Worm (Caenorhabditis elegans): ENCODE results near the gene F52E1.14.

Gene F52E1.14

ce11 chrV:8402392-8402791 is 18.7 kb downstream of the F52E1.14 start, which contains the start of gene F52E1.9 (continued):
- TF ChIP-seq dmd-8 (GFP tag; IDR thresholded peaks at IDR 0.05) = no peak
- TF ChIP-seq unc-62 (GFP tag; optimal IDR thresholded peaks at IDR 0.05 in 1 of 2) = no peak
- TF ChIP-seq unc-62 (tag; optimal IDR thresholded peaks at IDR 0.05) = no peak
- no peak for TF ChIP-seq R02D3.7 (tag; optimal IDR thresholded peaks at IDR 0.05)
- peak in 1 of 2 experiments; percentile 25 for TF ChIP-seq mdl-1 (tag; optimal IDR thresholded peaks at IDR 0.05)
- TF ChIP-seq php-3 (GFP tag; IDR thresholded peaks at IDR 0.05) = peak; percentile 96
- TF ChIP-seq hlh-11 (tag; optimal IDR thresholded peaks at IDR 0.05) = peak; percentile 74
- TF ChIP-seq dve-1 (tag; optimal IDR thresholded peaks at IDR 0.05; ENCODE audit: insufficient read depth) = peak; percentile 78
- peak; percentile 17 for TF ChIP-seq nhr-48 (tag; optimal IDR thresholded peaks at IDR 0.05)
- TF ChIP-seq T20F7.1 (GFP tag; optimal IDR thresholded peaks at IDR 0.05) = peak; percentile 26

ce11 chrV:8403152-8403551 is 19.4 kb downstream of the F52E1.14 start:
- TF ChIP-seq F26F4.8 (GFP tag; conservative IDR thresholded peaks at IDR 0.05) = no peak
- TF ChIP-seq unc-62 (GFP tag; optimal IDR thresholded peaks at IDR 0.05 in 1 of 2) = no peak
- no peak for TF ChIP-seq unc-62 (tag; optimal IDR thresholded peaks at IDR 0.05)
- no peak for TF ChIP-seq nhr-237 (tag; optimal IDR thresholded peaks at IDR 0.05)
- no peak for TF ChIP-seq nhr-102 (tag; optimal IDR thresholded peaks at IDR 0.05)
- TF ChIP-seq sdz-12 (GFP tag; optimal IDR thresholded peaks at IDR 0.05) = no peak
- no peak for TF ChIP-seq gei-8 (GFP tag; optimal IDR thresholded peaks at IDR 0.05)
- no peak for TF ChIP-seq lin-39 (tag; optimal IDR thresholded peaks at IDR 0.05)
- TF ChIP-seq F44E2.7 (GFP tag; IDR thresholded peaks at IDR 0.05) = no peak
- TF ChIP-seq lir-3 (tag; optimal IDR thresholded peaks at IDR 0.05) = no peak
- TF ChIP-seq ama-1 (optimal IDR thresholded peaks at IDR 0.05) = no peak
- TF ChIP-seq snpc-1.2 (GFP tag; IDR thresholded peaks at IDR 0.05) = no peak
- TF ChIP-seq nhr-28 (tag; optimal IDR thresholded peaks at IDR 0.05) = peak; percentile 7
- no peak for TF ChIP-seq aly-2 (tag; optimal IDR thresholded peaks at IDR 0.05)
- TF ChIP-seq mep-1 (tag; optimal IDR thresholded peaks at IDR 0.05) = no peak
- no peak for TF ChIP-seq nhr-77 (tag; optimal IDR thresholded peaks at IDR 0.05)
- no peak for TF ChIP-seq nhr-111 (GFP tag; optimal IDR thresholded peaks at IDR 0.05)
- no peak for TF ChIP-seq ces-1 (GFP tag; optimal IDR thresholded peaks at IDR 0.05)
- TF ChIP-seq daf-16 (GFP tag; optimal IDR thresholded peaks at IDR 0.05) = no peak
- peak; percentile 37 for TF ChIP-seq daf-16 (tag; optimal IDR thresholded peaks at IDR 0.05)
- TF ChIP-seq madf-9 (GFP tag; conservative IDR thresholded peaks at IDR 0.05) = no peak
- peak; percentile 33 for TF ChIP-seq mes-2 (tag; optimal IDR thresholded peaks at IDR 0.05; ENCODE audit: poor library complexity, severe bottlenecking)
- TF ChIP-seq F49E8.2 (tag; optimal IDR thresholded peaks at IDR 0.05; ENCODE audit: borderline replicate concordance) = no peak
- no peak for TF ChIP-seq Y105C5A.15 (GFP tag; IDR thresholded peaks at IDR 0.05)
- TF ChIP-seq nhr-6 (tag; optimal IDR thresholded peaks at IDR 0.05) = no peak
- TF ChIP-seq egl-43 (GFP tag; IDR thresholded peaks at IDR 0.05) = no peak
- no peak for TF ChIP-seq set-16 (GFP tag; IDR thresholded peaks at IDR 0.05)
- TF ChIP-seq lin-15B (tag; optimal IDR thresholded peaks at IDR 0.05) = no peak
- no peak for TF ChIP-seq lin-13 (GFP tag; optimal IDR thresholded peaks at IDR 0.05)
- no peak for TF ChIP-seq rbr-2 (tag; optimal IDR thresholded peaks at IDR 0.05)
- TF ChIP-seq F10B5.3 (tag; optimal IDR thresholded peaks at IDR 0.05) = no peak
- TF ChIP-seq Y5F2A.4 (GFP tag; optimal IDR thresholded peaks at IDR 0.05) = no peak
- peak; percentile 60 for TF ChIP-seq dmd-6 (GFP tag; IDR thresholded peaks at IDR 0.05)
- TF ChIP-seq daf-19 (GFP tag; conservative IDR thresholded peaks at IDR 0.05) = no peak
- TF ChIP-seq attf-4 (tag; optimal IDR thresholded peaks at IDR 0.05) = no peak
- no peak for TF ChIP-seq ZK337.2 (GFP tag; IDR thresholded peaks at IDR 0.05)
- no peak for TF ChIP-seq zfp-2 (tag; optimal IDR thresholded peaks at IDR 0.05)
- no peak for TF ChIP-seq zip-2 (tag; optimal IDR thresholded peaks at IDR 0.05)
- 0 out of 2 replicates have a peak, but pooled peaks have one; percentile 43 for TF ChIP-seq lin-1 (GFP tag; IDR thresholded peaks at IDR 0.05)
- no peak for TF ChIP-seq saeg-2 (GFP tag; IDR thresholded peaks at IDR 0.05)
- TF ChIP-seq ztf-11 (tag; optimal IDR thresholded peaks at IDR 0.05) = no peak
- TF ChIP-seq F37D6.2 (tag; optimal IDR thresholded peaks at IDR 0.05) = no peak
- no peak for TF ChIP-seq tag-97 (GFP tag; IDR thresholded peaks at IDR 0.05)
- no peak for TF ChIP-seq lim-7 (GFP tag; IDR thresholded peaks at IDR 0.05)
